Worm (Caenorhabditis elegans): Measurements from ENCODE around the gene Y37E11AL.9.

Y37E11AL.9 gene

DNA sequence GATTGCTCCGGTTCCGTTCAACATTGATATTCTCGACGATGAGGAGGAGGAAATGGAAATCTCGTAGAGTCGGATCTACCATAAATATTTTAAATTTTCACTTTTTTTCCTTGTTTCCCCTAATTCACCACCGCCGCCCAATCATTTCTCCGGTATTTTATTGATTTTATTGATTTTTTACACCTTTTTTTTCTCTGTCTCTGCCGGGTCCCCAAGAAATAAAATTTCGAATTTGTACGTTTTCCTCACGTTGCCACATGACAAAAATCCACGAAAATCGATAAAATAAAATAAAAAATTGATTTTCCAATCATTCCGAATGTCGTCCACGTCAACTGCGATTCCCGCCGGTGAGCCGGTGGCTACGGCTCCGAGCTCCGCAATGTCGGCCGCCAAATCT, 2.3 kb downstream of the Y37E11AL.9 start, which contains the start of gene Y37E11AL.2:
Y37E11AL.2 (plus strand) TSS at position 301 of the 400 bp plus-strand sequence.
- TF ChIP-seq F10B5.3 (tag; optimal IDR thresholded peaks at IDR 0.05) = no peak
- no peak for TF ChIP-seq snpc-4 (tag; optimal IDR thresholded peaks at IDR 0.05)
- no peak for TF ChIP-seq lsy-2 (tag; optimal IDR thresholded peaks at IDR 0.05)
- TF ChIP-seq daf-8 (GFP tag; IDR thresholded peaks at IDR 0.05) = no peak
- no peak for TF ChIP-seq nhr-42 (GFP tag; IDR thresholded peaks at IDR 0.05)
- no peak for TF ChIP-seq lin-39 (tag; optimal IDR thresholded peaks at IDR 0.05)
- no peak for TF ChIP-seq zip-2 (tag; optimal IDR thresholded peaks at IDR 0.05)
- TF ChIP-seq dmd-9 (GFP tag; IDR thresholded peaks at IDR 0.05) = no peak
- no peak for TF ChIP-seq zfp-2 (tag; optimal IDR thresholded peaks at IDR 0.05)
- no peak for TF ChIP-seq Y75B8A.6 (GFP tag; IDR thresholded peaks at IDR 0.05)
- TF ChIP-seq hif-1 (tag; optimal IDR thresholded peaks at IDR 0.05) = no peak
- TF ChIP-seq jun-1 (tag; optimal IDR thresholded peaks at IDR 0.05) = no peak
- TF ChIP-seq fkh-10 (GFP tag; optimal IDR thresholded peaks at IDR 0.05) = no peak

DNA sequence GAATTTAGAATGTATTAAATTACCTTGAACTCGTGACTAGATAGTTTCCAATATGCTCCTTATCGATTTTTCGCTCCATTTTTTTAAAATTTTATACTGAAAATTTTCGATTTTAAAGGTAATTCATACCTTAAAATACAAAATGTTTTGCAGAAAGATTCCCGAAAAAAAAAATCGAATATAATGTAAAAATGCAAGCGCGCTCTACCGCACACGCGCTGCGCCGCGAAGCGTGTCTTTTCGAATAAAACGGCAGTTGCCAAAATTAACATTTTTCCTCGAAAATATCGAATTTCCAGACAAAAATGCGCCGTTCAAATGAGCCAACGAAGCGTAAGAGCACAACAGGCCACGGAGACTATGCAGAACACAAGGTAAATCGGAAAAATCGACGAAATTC, 5.8 kb downstream of the Y37E11AL.9 start, which contains the start of the genes taf-6.2 and Y37E11AL.3:
taf-6.2 (minus strand) TSS at position 96 of the 400 bp plus-strand sequence.
Y37E11AL.3 (plus strand) TSS at position 298 of the 400 bp plus-strand sequence.
- TF ChIP-seq nhr-48 (tag; optimal IDR thresholded peaks at IDR 0.05) = no peak
- no peak for TF ChIP-seq egl-43 (GFP tag; IDR thresholded peaks at IDR 0.05)
- TF ChIP-seq daf-8 (GFP tag; IDR thresholded peaks at IDR 0.05) = no peak
- TF ChIP-seq fkh-10 (GFP tag; optimal IDR thresholded peaks at IDR 0.05) = peak; percentile 14
- no peak for TF ChIP-seq attf-4 (tag; optimal IDR thresholded peaks at IDR 0.05)
- peak; percentile 26 for TF ChIP-seq nhr-6 (tag; optimal IDR thresholded peaks at IDR 0.05)
- TF ChIP-seq nhr-28 (tag; optimal IDR thresholded peaks at IDR 0.05) = peak; percentile 52
- no peak for TF ChIP-seq ceh-44 (GFP tag; IDR thresholded peaks at IDR 0.05)
- TF ChIP-seq ceh-62 (tag; optimal IDR thresholded peaks at IDR 0.05) = no peak
- TF ChIP-seq zfp-2 (tag; optimal IDR thresholded peaks at IDR 0.05) = no peak
- TF ChIP-seq ces-1 (GFP tag; optimal IDR thresholded peaks at IDR 0.05) = no peak
- no peak for TF ChIP-seq nhr-25 (tag; optimal IDR thresholded peaks at IDR 0.05; ENCODE audit: borderline replicate concordance, insufficient read depth)
- peak; percentile 31 for TF ChIP-seq hlh-30 (tag; optimal IDR thresholded peaks at IDR 0.05; ENCODE audit: insufficient read depth)
- TF ChIP-seq mes-2 (tag; optimal IDR thresholded peaks at IDR 0.05; ENCODE audit: poor library complexity, severe bottlenecking) = peak; percentile 79
- TF ChIP-seq dpl-1 (GFP tag; optimal IDR thresholded peaks at IDR 0.05) = peak; percentile 88
- TF ChIP-seq ama-1 (optimal IDR thresholded peaks at IDR 0.05) = no peak
- no peak for TF ChIP-seq egl-27 (tag; optimal IDR thresholded peaks at IDR 0.05)
- no peak for TF ChIP-seq nhr-42 (GFP tag; IDR thresholded peaks at IDR 0.05)
- no peak for TF ChIP-seq F37D6.2 (tag; optimal IDR thresholded peaks at IDR 0.05)
- no peak for TF ChIP-seq mxl-3 (GFP tag; optimal IDR thresholded peaks at IDR 0.05)
- TF ChIP-seq aha-1 (tag) = peak; percentile 29
- TF ChIP-seq arid-1 (GFP tag; conservative IDR thresholded peaks at IDR 0.05) = no peak
- TF ChIP-seq F44E2.7 (GFP tag; IDR thresholded peaks at IDR 0.05) = no peak
- peak; percentile 20 for TF ChIP-seq rbr-2 (tag; optimal IDR thresholded peaks at IDR 0.05)
- TF ChIP-seq dmd-8 (GFP tag; IDR thresholded peaks at IDR 0.05) = no peak
- peak in 1 of 2 experiments; percentile 66 for TF ChIP-seq lsy-2 (tag; optimal IDR thresholded peaks at IDR 0.05)
- TF ChIP-seq unc-62 (GFP tag; optimal IDR thresholded peaks at IDR 0.05 in 1 of 2) = no peak
- TF ChIP-seq unc-62 (tag; optimal IDR thresholded peaks at IDR 0.05) = no peak
- no peak for TF ChIP-seq unc-130 (GFP tag; optimal IDR thresholded peaks at IDR 0.05)
- TF ChIP-seq fos-1 (tag; optimal IDR thresholded peaks at IDR 0.05) = no peak
- no peak for TF ChIP-seq set-16 (GFP tag; IDR thresholded peaks at IDR 0.05)
- TF ChIP-seq spr-1 (tag; optimal IDR thresholded peaks at IDR 0.05) = no peak
- TF ChIP-seq pha-4 (GFP tag; IDR thresholded peaks at IDR 0.05) = no peak
- TF ChIP-seq pha-4 (tag; optimal IDR thresholded peaks at IDR 0.05) = no peak
- peak; percentile 97 for TF ChIP-seq lin-38 (GFP tag; IDR thresholded peaks at IDR 0.05)
- TF ChIP-seq nhr-237 (tag; optimal IDR thresholded peaks at IDR 0.05) = no peak
- peak; percentile 33 for TF ChIP-seq mep-1 (tag; optimal IDR thresholded peaks at IDR 0.05)
- TF ChIP-seq zip-11 (GFP tag; IDR thresholded peaks at IDR 0.05) = no peak
- no peak for TF ChIP-seq jun-1 (tag; optimal IDR thresholded peaks at IDR 0.05)
- peak; percentile 21 for TF ChIP-seq nhr-11 (tag; optimal IDR thresholded peaks at IDR 0.05)
- TF ChIP-seq T26A8.4 (GFP tag; IDR thresholded peaks at IDR 0.05) = no peak
